Fruit fly (Drosophila melanogaster) whole organism, embryonic: Measurements from ENCODE around the gene barc.

Experiments used
- Adf1 ChIP-seq: fragments of 200-800 bp; sonication (Bioruptor generic); IDR thresholded peaks from 2 replicates; pipeline ENCODE4 v1.3.6; 2022; ENCODE audit warnings: missing biosample characterization, missing genetic modification characterization
- Bgb ChIP-seq: fragments of 200-800 bp; sonication (Bioruptor generic); IDR thresholded peaks from 2 replicates; pipeline ENCODE4 v1.3.6; 2022; ENCODE audit warnings: missing biosample characterization, missing genetic modification characterization; ENCODE audit not compliant: partially characterized antibody
- BtbVII ChIP-seq: fragments of 200-800 bp; sonication (Bioruptor generic); optimal IDR thresholded peaks from 3 replicates; lab custom pipeline; 2017; ENCODE audit warnings: missing biosample characterization, mild to moderate bottlenecking, missing genetic modification characterization
- CG10462 ChIP-seq: fragments of 200-800 bp; sonication (Bioruptor generic); optimal IDR thresholded peaks from 2 replicates; lab custom pipeline; 2016; ENCODE audit warnings: missing biosample characterization, missing genetic modification characterization
- CG10979 ChIP-seq: fragments of 200-800 bp; sonication (Bioruptor generic); optimal IDR thresholded peaks from 2 replicates; lab custom pipeline; 2018; ENCODE audit warnings: missing biosample characterization, mild to moderate bottlenecking, missing genetic modification characterization, moderate library complexity
- CG11560 ChIP-seq: fragments of 200-800 bp; sonication (Bioruptor generic); IDR thresholded peaks from 3 replicates; pipeline ENCODE4 v1.3.6; 2022; ENCODE audit warnings: missing biosample characterization, missing genetic modification characterization
- CG12219 ChIP-seq: fragments of 200-800 bp; sonication (Bioruptor generic); optimal IDR thresholded peaks from 3 replicates; lab custom pipeline; 2018; ENCODE audit warnings: missing biosample characterization, mild to moderate bottlenecking, missing genetic modification characterization
- CG12769 ChIP-seq: fragments of 200-800 bp; sonication (Bioruptor generic); optimal IDR thresholded peaks from 2 replicates; lab custom pipeline; 2019; ENCODE audit warnings: missing biosample characterization, mild to moderate bottlenecking, missing genetic modification characterization, moderate library complexity
- CG1647 ChIP-seq: fragments of 200-800 bp; sonication (Bioruptor generic); optimal IDR thresholded peaks from 3 replicates; lab custom pipeline; 2016; ENCODE audit warnings: missing biosample characterization, missing genetic modification characterization
- CG17328 ChIP-seq: fragments of 200-800 bp; sonication (Bioruptor generic); IDR thresholded peaks from 2 replicates; pipeline ENCODE4 v1.3.6; 2022; ENCODE audit warnings: missing biosample characterization, missing genetic modification characterization
- CG2199 ChIP-seq: fragments of 200-800 bp; sonication (Bioruptor generic); IDR thresholded peaks from 3 replicates; pipeline ENCODE4 v1.3.6; 2022; ENCODE audit warnings: missing biosample characterization, missing genetic modification characterization
- CG6791 ChIP-seq: fragments of 200-800 bp; sonication (Bioruptor generic); IDR thresholded peaks from 3 replicates; pipeline ENCODE4 v1.3.6; 2022; ENCODE audit warnings: missing biosample characterization, missing genetic modification characterization; ENCODE audit not compliant: partially characterized antibody
- CG7745 ChIP-seq: fragments of 200-800 bp; sonication (Bioruptor generic); optimal IDR thresholded peaks from 2 replicates; lab custom pipeline; 2018; ENCODE audit warnings: missing biosample characterization, mild to moderate bottlenecking, missing genetic modification characterization, moderate library complexity
- CG8924 ChIP-seq: fragments of 200-800 bp; optimal IDR thresholded peaks from 3 replicates; lab custom pipeline; 2019; ENCODE audit warnings: missing biosample characterization, mild to moderate bottlenecking, missing genetic modification characterization, moderate library complexity
- CG9727 ChIP-seq: fragments of 200-800 bp; sonication (Bioruptor generic); optimal IDR thresholded peaks from 3 replicates; lab custom pipeline; 2017; ENCODE audit warnings: missing biosample characterization, mild to moderate bottlenecking, missing genetic modification characterization
- D ChIP-seq, 2 experiments: fragments of 200-800 bp in 1 of 2; fragments of >200 bp in 1 of 2; sonication (Bioruptor generic) in 1 of 2; optimal IDR thresholded peaks; 2 replicates in 1 of 2; 3 replicates in 1 of 2; lab custom pipeline; 2017; ENCODE audit warnings: mild to moderate bottlenecking in 1 of 2, missing biosample characterization in 1 of 2, missing genetic modification characterization in 1 of 2, missing genetic modification reagents in 1 of 2
- D19A ChIP-seq: fragments of 200-800 bp; optimal IDR thresholded peaks from 3 replicates; lab custom pipeline; 2019; ENCODE audit warnings: missing biosample characterization, mild to moderate bottlenecking, missing genetic modification characterization, moderate library complexity
- Deaf1 ChIP-seq: fragments of 200-800 bp; optimal IDR thresholded peaks from 3 replicates; lab custom pipeline; 2019; ENCODE audit warnings: missing biosample characterization, mild to moderate bottlenecking, missing genetic modification characterization, moderate library complexity
- Dll ChIP-seq: fragments of 200-800 bp; sonication (Bioruptor generic); IDR thresholded peaks from 4 replicates; pipeline ENCODE4 v1.3.6; 2022; ENCODE audit warnings: missing biosample characterization, missing genetic modification characterization; ENCODE audit not compliant: partially characterized antibody
- Eip74EF ChIP-seq, 2 experiments: fragments of 200-800 bp in 1 of 2; fragments of >200 bp in 1 of 2; sonication (Bioruptor generic) in 1 of 2; optimal IDR thresholded peaks; 2 replicates each; lab custom pipeline; 2017 to 2019; ENCODE audit warnings: missing biosample characterization in 2 of 2, missing genetic modification characterization in 2 of 2, mild to moderate bottlenecking in 1 of 2, moderate library complexity in 1 of 2
- HLHmδ ChIP-seq: fragments of 200-800 bp; sonication (Bioruptor generic); optimal IDR thresholded peaks from 2 replicates; lab custom pipeline; 2018; ENCODE audit warnings: missing biosample characterization, mild to moderate bottlenecking, missing genetic modification characterization, moderate library complexity
- Hand ChIP-seq: fragments of 200-800 bp; sonication (Bioruptor generic); optimal IDR thresholded peaks from 2 replicates; lab custom pipeline; 2017; ENCODE audit warnings: mild to moderate bottlenecking, missing biosample characterization, missing genetic modification reagents, missing genetic modification characterization
- Jarid2 ChIP-seq: fragments of 200-800 bp; sonication (Bioruptor generic); optimal IDR thresholded peaks from 3 replicates; lab custom pipeline; 2017; ENCODE audit warnings: mild to moderate bottlenecking, missing biosample characterization, missing genetic modification reagents, missing genetic modification characterization
- Lhr ChIP-seq: fragments of 200-800 bp; sonication (Bioruptor generic); optimal IDR thresholded peaks from 3 replicates; lab custom pipeline; 2017; ENCODE audit warnings: mild to moderate bottlenecking, missing biosample characterization, missing genetic modification reagents, missing genetic modification characterization
- Med ChIP-seq: fragments of 200-800 bp; sonication (Bioruptor generic); peaks from one replicate; lab custom pipeline; 2016; ENCODE audit warnings: missing biosample characterization, missing genetic modification characterization, mild to moderate bottlenecking, inconsistent platforms, moderate library complexity
- NK7.1 ChIP-seq: fragments of 200-800 bp; sonication (Bioruptor generic); optimal IDR thresholded peaks from 3 replicates; lab custom pipeline; 2016; ENCODE audit warnings: missing biosample characterization, missing genetic modification characterization
- Nf-YB ChIP-seq: fragments of 200-800 bp; sonication (Bioruptor generic); optimal IDR thresholded peaks from 3 replicates; lab custom pipeline; 2019; ENCODE audit warnings: missing biosample characterization, mild to moderate bottlenecking, missing genetic modification characterization, moderate library complexity
- Nf-YC ChIP-seq: fragments of 200-800 bp; optimal IDR thresholded peaks from 3 replicates; lab custom pipeline; 2019; ENCODE audit warnings: missing biosample characterization, mild to moderate bottlenecking, missing genetic modification characterization, moderate library complexity
- Pdp1 ChIP-seq, 2 experiments: fragments of 200-800 bp; sonication (Bioruptor generic); optimal IDR thresholded peaks; 3 replicates each; lab custom pipeline; 2016; ENCODE audit warnings: missing biosample characterization in 2 of 2, missing genetic modification characterization in 2 of 2, mild to moderate bottlenecking in 1 of 2, moderate library complexity in 1 of 2
- Poxn ChIP-seq: fragments of 200-800 bp; sonication (Bioruptor generic); IDR thresholded peaks from 2 replicates; pipeline ENCODE4 v1.3.6; 2022; ENCODE audit warnings: missing biosample characterization, missing genetic modification characterization
- Sry-δ ChIP-seq: fragments of 200-800 bp; sonication (Bioruptor generic); optimal IDR thresholded peaks from 2 replicates; lab custom pipeline; 2016; ENCODE audit warnings: missing biosample characterization, missing genetic modification characterization
- ato ChIP-seq: fragments of 200-800 bp; sonication (Bioruptor generic); IDR thresholded peaks from 2 replicates; pipeline ENCODE4 v1.3.6; 2022; ENCODE audit warnings: missing biosample characterization, missing genetic modification characterization; ENCODE audit not compliant: partially characterized antibody
- cato ChIP-seq: fragments of 200-800 bp; sonication (Bioruptor generic); optimal IDR thresholded peaks from 2 replicates; lab custom pipeline; 2016; ENCODE audit warnings: missing biosample characterization, missing genetic modification characterization, borderline replicate concordance
- cg ChIP-seq: fragments of 200-800 bp; sonication (Bioruptor generic); optimal IDR thresholded peaks from 3 replicates; lab custom pipeline; 2019; ENCODE audit warnings: missing biosample characterization, mild to moderate bottlenecking, missing genetic modification characterization, moderate library complexity
- fu2 ChIP-seq: fragments of 200-800 bp; sonication (Bioruptor generic); optimal IDR thresholded peaks from 2 replicates; lab custom pipeline; 2016; ENCODE audit warnings: missing biosample characterization, missing genetic modification characterization
- hkb ChIP-seq, 2 experiments: fragments of 200-800 bp in 1 of 2; fragments of >200 bp in 1 of 2; sonication (Bioruptor generic) in 1 of 2; IDR thresholded peaks in 1 of 2; optimal IDR thresholded peaks in 1 of 2; 2 replicates each; pipeline versions ENCODE4 v1.3.6 to Lab custom; 2017 to 2022; ENCODE audit warnings: missing biosample characterization in 1 of 2, missing genetic modification characterization in 1 of 2
- jigr1 ChIP-seq: fragments of 200-800 bp; sonication (Bioruptor generic); IDR thresholded peaks from 3 replicates; pipeline ENCODE4 v1.3.6; 2022; ENCODE audit warnings: missing biosample characterization, missing genetic modification characterization
- kni ChIP-seq: fragments of 200-800 bp; sonication (Bioruptor generic); optimal IDR thresholded peaks from 3 replicates; lab custom pipeline; 2017; ENCODE audit warnings: mild to moderate bottlenecking, missing biosample characterization, missing genetic modification reagents, missing genetic modification characterization
- lola ChIP-seq, 3 experiments: fragments of >200 bp in 2 of 3; fragments of 200-800 bp in 1 of 3; sonication (Bioruptor generic) in 1 of 3; optimal IDR thresholded peaks; 2 replicates each; lab custom pipeline; 2017 to 2019; ENCODE audit warnings: missing biosample characterization in 3 of 3, missing genetic modification characterization in 3 of 3, mild to moderate bottlenecking in 1 of 3, moderate library complexity in 1 of 3
- sc ChIP-seq, 3 experiments: fragments of >200 bp in 2 of 3; fragments of 200-800 bp in 1 of 3; sonication (Bioruptor generic) in 1 of 3; optimal IDR thresholded peaks; 2 replicates in 2 of 3; 3 replicates in 1 of 3; lab custom pipeline; 2017; ENCODE audit warnings: mild to moderate bottlenecking in 1 of 3, missing biosample characterization in 1 of 3, missing genetic modification characterization in 1 of 3, missing genetic modification reagents in 1 of 3
- sens ChIP-seq: fragments of 200-800 bp; sonication (Bioruptor generic); peaks from one replicate; lab custom pipeline; 2016; ENCODE audit warnings: missing biosample characterization, missing genetic modification characterization
- seq ChIP-seq: fragments of 200-800 bp; sonication (Bioruptor generic); IDR thresholded peaks from 2 replicates; pipeline ENCODE4 v1.3.6; 2022; ENCODE audit warnings: missing biosample characterization, missing genetic modification characterization
- tgo ChIP-seq: fragments of 200-800 bp; sonication (Bioruptor generic); IDR thresholded peaks from 3 replicates; pipeline ENCODE4 v1.3.6; 2022; ENCODE audit warnings: missing biosample characterization, missing genetic modification characterization
- toy ChIP-seq: fragments of 200-800 bp; sonication (Bioruptor generic); IDR thresholded peaks from 2 replicates; pipeline ENCODE4 v1.3.6; 2022; ENCODE audit warnings: missing biosample characterization, missing genetic modification characterization
- vvl ChIP-seq: fragments of 200-800 bp; sonication (Bioruptor generic); IDR thresholded peaks from 2 replicates; pipeline ENCODE4 v1.3.6; 2022; ENCODE audit warnings: missing biosample characterization, missing genetic modification characterization
- wor ChIP-seq: fragments of 200-800 bp; sonication (Bioruptor generic); IDR thresholded peaks from 2 replicates; pipeline ENCODE4 v1.3.6; 2022; ENCODE audit warnings: missing biosample characterization, missing genetic modification characterization

barc gene

dm6 chr3L:21462860-21463259, 29.9 kb upstream of the barc start (continued):
- TF ChIP-seq Pdp1 (GFP tag; optimal IDR thresholded peaks at IDR 0.05; lab: Kevin White, UChicago), result no peak
- no peak for TF ChIP-seq Sry-δ
- TF ChIP-seq BtbVII (GFP tag; lab: Kevin White, UChicago), result no peak
- peak; percentile 10 for TF ChIP-seq CG8924 (tag; lab: Kevin White, UChicago)
- no peak for TF ChIP-seq Poxn (GFP tag; lab: Robert Waterston, UW)
- TF ChIP-seq seq (GFP tag; lab: Robert Waterston, UW), result no peak
- TF ChIP-seq CG10979 (tag; lab: Kevin White, UChicago), result peak; percentile 59
- no peak for TF ChIP-seq Lhr (GFP tag; lab: Kevin White, UChicago)
- TF ChIP-seq CG10462 (GFP tag; lab: Kevin White, UChicago), result no peak
- TF ChIP-seq CG9727 (GFP tag; lab: Kevin White, UChicago), result peak; percentile 71
- TF ChIP-seq Eip74EF (GFP tag; optimal IDR thresholded peaks at IDR 0.05; lab: Kevin White, UChicago), result no peak
- no peak for TF ChIP-seq jigr1 (GFP tag; lab: Robert Waterston, UW)
- TF ChIP-seq toy, result no peak
- TF ChIP-seq cato, result peak; percentile 27
- TF ChIP-seq HLHmδ, result no peak
- no peak for TF ChIP-seq CG7745 (tag; lab: Kevin White, UChicago)
- TF ChIP-seq sc (optimal IDR thresholded peaks at IDR 0.05; lab: Kevin White, UChicago), result no peak
- TF ChIP-seq sc (GFP tag; optimal IDR thresholded peaks at IDR 0.05; lab: Kevin White, UChicago), result peak; percentile 43
- no peak for TF ChIP-seq CG12219 (GFP tag; lab: Kevin White, UChicago)
- TF ChIP-seq tgo (GFP tag; lab: Robert Waterston, UW), result no peak
- no peak for TF ChIP-seq Dll
- TF ChIP-seq, all 482 proteins: peak for 56

- TF ChIP-seq ato (GFP tag; lab: Robert Waterston, UW) (no peak), hkb (optimal IDR thresholded peaks at IDR 0.05; lab: Kevin White, UChicago) (no peak), hkb (GFP tag; IDR thresholded peaks at IDR 0.05; lab: Robert Waterston, UW) (no peak), Nf-YB (GFP tag; lab: Kevin White, UChicago) (peak; percentile 93), Hand (GFP tag; lab: Kevin White, UChicago) (no peak), Deaf1 (tag; lab: Kevin White, UChicago) (peak; percentile 3), Jarid2 (GFP tag; lab: Kevin White, UChicago) (peak; percentile 39), Bgb (GFP tag; lab: Robert Waterston, UW) (0 out of 2 replicates have a peak, but pooled peaks have one; percentile 18), Dll (0 out of 4 replicates have a peak, but pooled peaks have one; percentile 18), Adf1 (GFP tag; lab: Robert Waterston, UW) (peak; percentile 89), D (optimal IDR thresholded peaks at IDR 0.05; lab: Kevin White, UChicago) (peak; percentile 49), D (GFP tag; optimal IDR thresholded peaks at IDR 0.05; lab: Kevin White, UChicago) (no peak), sens (GFP tag; lab: Kevin White, UChicago) (peak; percentile 50), CG1647 (GFP tag; lab: Kevin White, UChicago) (no peak), NK7.1 (no peak), CG11560 (tag; lab: Robert Waterston, UW) (0 out of 3 replicates have a peak, but pooled peaks have one; percentile 12), vvl (GFP tag; lab: Robert Waterston, UW) (peak; percentile 77), kni (GFP tag; lab: Kevin White, UChicago) (peak; percentile 23), D19A (no peak), Med (GFP tag; lab: Kevin White, UChicago) (peak; percentile 70), fu2 (GFP tag; lab: Kevin White, UChicago) (no peak), wor (GFP tag; lab: Robert Waterston, UW) (no peak), lola (GFP tag; optimal IDR thresholded peaks at IDR 0.05; lab: Kevin White, UChicago) (no peak), Nf-YC (tag; lab: Kevin White, UChicago) (peak; percentile 93), CG17328 (GFP tag; lab: Robert Waterston, UW) (peak; percentile 8; the same call in 1 of the 2 replicates), CG12769 (peak; percentile 26), CG2199 (GFP tag; lab: Robert Waterston, UW) (0 out of 3 replicates have a peak, but pooled peaks have one; percentile 7), CG6791 (GFP tag; lab: Robert Waterston, UW) (0 out of 3 replicates have a peak, but pooled peaks have one; percentile 5), cg (peak; percentile 83)
These were observed 27.4 kb upstream of the barc start for dm6 chr3L:21460149-21460873.
